Worm (Caenorhabditis elegans) whole organism, L2 larva: ENCODE data around the gene gcy-7.

Experiments used
- lin-39 ChIP-seq: fragments of 150-350 bp; optimal IDR thresholded peaks from 2 replicates; lab custom pipeline; 2014; ENCODE audit warnings: missing biosample characterization, missing genetic modification reagents, missing genetic modification characterization
- nhr-237 ChIP-seq: fragments of 150-350 bp; optimal IDR thresholded peaks from 2 replicates; lab custom pipeline; 2014; ENCODE audit warnings: missing biosample characterization, missing genetic modification characterization
- snpc-4 ChIP-seq: fragments of 150-350 bp; optimal IDR thresholded peaks from 2 replicates; lab custom pipeline; 2014; ENCODE audit warnings: missing biosample characterization, missing genetic modification characterization

DNA sequence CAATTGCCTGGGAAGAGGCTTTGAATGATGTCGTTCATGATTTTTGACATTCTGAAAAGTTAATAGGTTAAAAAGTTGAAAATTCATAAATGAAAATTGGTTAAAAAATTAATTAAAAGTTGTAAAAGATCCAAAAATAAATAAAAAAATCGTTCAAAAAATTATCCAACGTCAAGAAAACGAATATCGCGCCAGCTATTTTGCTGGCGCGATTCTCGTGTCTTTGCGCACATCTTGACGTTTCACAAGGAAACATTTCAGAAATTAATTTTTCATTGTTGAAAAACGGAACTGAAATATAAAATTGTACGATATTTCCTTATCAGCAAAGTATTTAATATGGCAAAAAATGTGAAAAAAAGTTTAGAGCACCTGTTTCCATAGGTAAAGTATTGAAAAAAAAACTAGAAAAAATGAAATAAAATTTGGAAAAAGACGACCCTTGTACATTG is 28.0 kb upstream of the gcy-7 start, which contains the start of gene mpdu-1:
- TF ChIP-seq lin-39 (tag; lab: Kevin White, UChicago) = no peak
- TF ChIP-seq snpc-4 (tag; lab: Kevin White, UChicago) = peak; percentile 77
- no peak for TF ChIP-seq nhr-237 (tag; lab: Kevin White, UChicago)
